Worm (Caenorhabditis elegans) whole organism, L1 larva: Measurements from ENCODE around the gene C16B8.4.

Source experiments
- Y116A8C.19 ChIP-seq: sonication (generic microtip); optimal IDR thresholded peaks from 2 replicates; lab custom pipeline; 2016; ENCODE audit warnings: missing compliant biosample characterization, missing genetic modification characterization, borderline replicate concordance
- aha-1 ChIP-seq: fragments of 150-350 bp; optimal IDR thresholded peaks from 2 replicates; lab custom pipeline; 2014; ENCODE audit warnings: missing biosample characterization, missing genetic modification characterization
- alr-1 ChIP-seq: fragments of 200-800 bp; sonication (Bioruptor generic); optimal IDR thresholded peaks from 2 replicates; lab custom pipeline; 2018; ENCODE audit warnings: borderline replicate concordance, mild to moderate bottlenecking, missing genetic modification characterization, missing compliant biosample characterization
- ceh-63 ChIP-seq: fragments of 200-800 bp; sonication (Bioruptor generic); optimal IDR thresholded peaks from 2 replicates; lab custom pipeline; 2018; ENCODE audit warnings: mild to moderate bottlenecking, missing genetic modification characterization, missing compliant biosample characterization
- ceh-88 ChIP-seq: fragments of 200-800 bp; sonication (Bioruptor generic); IDR thresholded peaks from 2 replicates; pipeline ENCODE4 v1.3.6; 2022; ENCODE audit warnings: missing genetic modification characterization, missing compliant biosample characterization
- ceh-90 ChIP-seq: sonication (generic microtip); optimal IDR thresholded peaks from 2 replicates; lab custom pipeline; 2016; ENCODE audit warnings: missing genetic modification characterization, missing compliant biosample characterization
- ces-1 ChIP-seq: fragments of 150-350 bp; optimal IDR thresholded peaks from 2 replicates; lab custom pipeline; 2014; ENCODE audit warnings: missing biosample characterization, missing genetic modification reagents, missing genetic modification characterization
- dpl-1 ChIP-seq, 3 experiments: fragments of 150-350 bp in 2 of 3; sonication (generic microtip) in 1 of 3; optimal IDR thresholded peaks; 2 replicates each; lab custom pipeline; 2014 to 2017; ENCODE audit warnings: missing biosample characterization in 3 of 3, missing genetic modification characterization in 3 of 3, missing genetic modification reagents in 3 of 3
- dsc-1 ChIP-seq: sonication (generic microtip); optimal IDR thresholded peaks from 2 replicates; lab custom pipeline; 2016; ENCODE audit warnings: mild to moderate bottlenecking, missing genetic modification characterization, missing compliant biosample characterization
- efl-1 ChIP-seq, 4 experiments: fragments of 150-350 bp; optimal IDR thresholded peaks in 3 of 4; peaks in 1 of 4; 1 replicate in 1 of 4; 2 replicates in 3 of 4; lab custom pipeline; 2014; ENCODE audit warnings: missing biosample characterization in 2 of 4, missing genetic modification characterization in 2 of 4, missing genetic modification reagents in 2 of 4
- efl-3 ChIP-seq: fragments of 200-800 bp; sonication (Bioruptor generic); optimal IDR thresholded peaks from 2 replicates; lab custom pipeline; 2018; ENCODE audit warnings: mild to moderate bottlenecking, missing genetic modification characterization, missing compliant biosample characterization
- egl-13 ChIP-seq: sonication (generic microtip); optimal IDR thresholded peaks from 2 replicates; lab custom pipeline; 2016; ENCODE audit warnings: missing genotype, missing genetic modification reagents, missing genetic modification characterization, missing compliant biosample characterization
- egl-27 ChIP-seq, 2 experiments: fragments of 150-350 bp in 1 of 2; sonication (generic microtip); optimal IDR thresholded peaks; 3 replicates each; lab custom pipeline; 2017 to 2018; ENCODE audit warnings: missing biosample characterization in 2 of 2, missing genetic modification characterization in 2 of 2, missing genetic modification reagents in 2 of 2
- ets-5 ChIP-seq: fragments of 200-800 bp; sonication (Bioruptor generic); IDR thresholded peaks from 2 replicates; pipeline ENCODE4 v1.3.6; 2022; ENCODE audit warnings: missing genetic modification characterization, missing compliant biosample characterization
- fkh-10 ChIP-seq: sonication (generic microtip); optimal IDR thresholded peaks from 2 replicates; lab custom pipeline; 2017; ENCODE audit warnings: missing biosample characterization, missing genetic modification reagents, missing genetic modification characterization
- fkh-4 ChIP-seq: sonication (generic microtip); optimal IDR thresholded peaks from 2 replicates; lab custom pipeline; 2016; ENCODE audit warnings: missing compliant biosample characterization, missing genetic modification characterization, borderline replicate concordance
- fkh-8 ChIP-seq: sonication (generic microtip); optimal IDR thresholded peaks from 2 replicates; lab custom pipeline; 2016; ENCODE audit warnings: mild to moderate bottlenecking, missing genetic modification characterization, missing compliant biosample characterization
- grh-1 ChIP-seq: fragments of 200-800 bp; sonication (Bioruptor generic); IDR thresholded peaks from 2 replicates; pipeline ENCODE4 v1.3.6; 2022; ENCODE audit warnings: missing genetic modification reagents, missing genetic modification characterization, missing compliant biosample characterization
- hlh-17 ChIP-seq: fragments of 200-800 bp; sonication (Bioruptor generic); optimal IDR thresholded peaks from 2 replicates; lab custom pipeline; 2018; ENCODE audit warnings: missing genetic modification characterization, mild to moderate bottlenecking, missing compliant biosample characterization, moderate library complexity, borderline replicate concordance
- hpl-2 ChIP-seq: fragments of 150-350 bp; optimal IDR thresholded peaks from 2 replicates; lab custom pipeline; 2014; ENCODE audit warnings: missing biosample characterization, missing genetic modification reagents, missing genetic modification characterization
- irx-1 ChIP-seq: sonication (generic microtip); optimal IDR thresholded peaks from 2 replicates; lab custom pipeline; 2016; ENCODE audit warnings: missing genetic modification characterization, missing compliant biosample characterization
- isw-1 ChIP-seq: fragments of 200-800 bp; sonication (Bioruptor generic); IDR thresholded peaks from 2 replicates; pipeline ENCODE4 v1.3.6; 2022; ENCODE audit warnings: missing genetic modification characterization, missing compliant biosample characterization
- lin-14 ChIP-seq: fragments of 200-800 bp; sonication (Bioruptor generic); optimal IDR thresholded peaks from 2 replicates; lab custom pipeline; 2018; ENCODE audit warnings: mild to moderate bottlenecking, missing genetic modification characterization, moderate library complexity, missing compliant biosample characterization
- lin-15B ChIP-seq: fragments of 150-350 bp; sonication (generic microtip); optimal IDR thresholded peaks from 3 replicates; lab custom pipeline; 2014; ENCODE audit warnings: missing biosample characterization, missing genetic modification characterization
- lin-35 ChIP-seq, 2 experiments: fragments of 150-350 bp; optimal IDR thresholded peaks; 2 replicates each; lab custom pipeline; 2014; ENCODE audit warnings: missing biosample characterization in 2 of 2, missing genetic modification characterization in 2 of 2, missing genetic modification reagents in 2 of 2
- lsy-2 ChIP-seq, 2 experiments: fragments of 150-350 bp; optimal IDR thresholded peaks; 2 replicates each; lab custom pipeline; 2014; ENCODE audit warnings: missing biosample characterization in 2 of 2, missing genetic modification characterization in 2 of 2
- mdl-1 ChIP-seq, 2 experiments: fragments of 150-350 bp; optimal IDR thresholded peaks; 2 replicates each; lab custom pipeline; 2014 to 2017; ENCODE audit warnings: missing biosample characterization in 2 of 2, missing genetic modification characterization in 2 of 2, inconsistent platforms in 1 of 2
- mef-2 ChIP-seq: fragments of 150-350 bp; optimal IDR thresholded peaks from 2 replicates; lab custom pipeline; 2014; ENCODE audit warnings: missing biosample characterization, missing genetic modification characterization
- mep-1 ChIP-seq: fragments of 150-350 bp; optimal IDR thresholded peaks from 2 replicates; lab custom pipeline; 2014; ENCODE audit warnings: missing biosample characterization, missing genetic modification characterization
- nhr-12 ChIP-seq: sonication (generic microtip); optimal IDR thresholded peaks from 2 replicates; lab custom pipeline; 2017; ENCODE audit warnings: missing biosample characterization, missing genetic modification characterization
- nhr-19 ChIP-seq: fragments of 200-800 bp; sonication (Bioruptor generic); conservative IDR thresholded peaks from 2 replicates; pipeline ENCODE4 v1.3.6; 2022; ENCODE audit warnings: missing genetic modification characterization, missing compliant biosample characterization
- nhr-237 ChIP-seq: fragments of 150-350 bp; optimal IDR thresholded peaks from 2 replicates; lab custom pipeline; 2014; ENCODE audit warnings: missing biosample characterization, missing genetic modification characterization
- nhr-47 ChIP-seq: sonication (generic microtip); optimal IDR thresholded peaks from 2 replicates; lab custom pipeline; 2016; ENCODE audit warnings: mild to moderate bottlenecking, missing genetic modification characterization, moderate library complexity, missing compliant biosample characterization
- nhr-71 ChIP-seq: sonication (generic microtip); optimal IDR thresholded peaks from 2 replicates; lab custom pipeline; 2016; ENCODE audit warnings: mild to moderate bottlenecking, missing genetic modification characterization, moderate library complexity, missing compliant biosample characterization
- nhr-76 ChIP-seq: sonication (generic microtip); optimal IDR thresholded peaks from 2 replicates; lab custom pipeline; 2017; ENCODE audit warnings: missing biosample characterization, missing genetic modification characterization
- nhr-85 ChIP-seq: sonication (generic microtip); peaks from one replicate; lab custom pipeline; 2016; ENCODE audit warnings: missing genetic modification characterization, inconsistent platforms, missing compliant biosample characterization
- pag-3 ChIP-seq: sonication (generic microtip); optimal IDR thresholded peaks from 2 replicates; lab custom pipeline; 2017; ENCODE audit warnings: missing genetic modification characterization, mild to moderate bottlenecking, missing compliant biosample characterization, antibody characterized with exemption, borderline replicate concordance; ENCODE audit not compliant: insufficient read depth
- pqm-1 ChIP-seq: sonication (generic microtip); optimal IDR thresholded peaks from 3 replicates; lab custom pipeline; 2017; ENCODE audit warnings: missing biosample characterization, missing genetic modification characterization
- rnt-1 ChIP-seq: sonication (generic microtip); optimal IDR thresholded peaks from 2 replicates; lab custom pipeline; 2016; ENCODE audit warnings: mild to moderate bottlenecking, missing genetic modification characterization, moderate library complexity, missing compliant biosample characterization
- snpc-4 ChIP-seq: fragments of 150-350 bp; optimal IDR thresholded peaks from 2 replicates; lab custom pipeline; 2014; ENCODE audit warnings: missing biosample characterization, missing genetic modification characterization
- sox-4 ChIP-seq: sonication (generic microtip); optimal IDR thresholded peaks from 2 replicates; lab custom pipeline; 2016; ENCODE audit warnings: missing genetic modification characterization, missing compliant biosample characterization
- tbx-2 ChIP-seq: sonication (generic microtip); optimal IDR thresholded peaks from 2 replicates; lab custom pipeline; 2016; ENCODE audit warnings: missing genetic modification characterization, missing compliant biosample characterization
- tlp-1 ChIP-seq: fragments of 150-350 bp; optimal IDR thresholded peaks from 2 replicates; lab custom pipeline; 2014; ENCODE audit warnings: missing biosample characterization, missing genetic modification characterization
- unc-30 ChIP-seq: sonication (generic microtip); optimal IDR thresholded peaks from 2 replicates; lab custom pipeline; 2017; ENCODE audit warnings: missing biosample characterization, missing genetic modification characterization
- unc-86 ChIP-seq: sonication (generic microtip); optimal IDR thresholded peaks from 2 replicates; lab custom pipeline; 2016; ENCODE audit warnings: missing genetic modification characterization, missing compliant biosample characterization
- unc-98 ChIP-seq: fragments of 200-800 bp; sonication (Bioruptor generic); IDR thresholded peaks from 2 replicates; pipeline ENCODE4 v1.3.6; 2022; ENCODE audit warnings: missing genetic modification characterization, missing compliant biosample characterization
- vab-15 ChIP-seq: sonication (generic microtip); optimal IDR thresholded peaks from 2 replicates; lab custom pipeline; 2017; ENCODE audit warnings: missing genotype, mild to moderate bottlenecking, missing genetic modification characterization, missing compliant biosample characterization
- xbp-1 ChIP-seq: sonication (generic microtip); optimal IDR thresholded peaks from 2 replicates; lab custom pipeline; 2016; ENCODE audit warnings: missing genetic modification characterization, missing compliant biosample characterization
- zip-4 ChIP-seq: fragments of 200-800 bp; sonication (Bioruptor generic); optimal IDR thresholded peaks from 2 replicates; lab custom pipeline; 2018; ENCODE audit warnings: mild to moderate bottlenecking, missing genetic modification characterization, moderate library complexity, missing compliant biosample characterization
- ztf-11 ChIP-seq, 2 experiments: sonication (generic microtip); optimal IDR thresholded peaks; 2 replicates each; lab custom pipeline; 2016 to 2017; ENCODE audit warnings: missing genetic modification characterization in 2 of 2, missing biosample characterization in 1 of 2, missing compliant biosample characterization in 1 of 2
- ztf-4 ChIP-seq: fragments of 150-350 bp; optimal IDR thresholded peaks from 2 replicates; lab custom pipeline; 2014; ENCODE audit warnings: missing biosample characterization, missing genetic modification characterization

C16B8.4 gene

DNA sequence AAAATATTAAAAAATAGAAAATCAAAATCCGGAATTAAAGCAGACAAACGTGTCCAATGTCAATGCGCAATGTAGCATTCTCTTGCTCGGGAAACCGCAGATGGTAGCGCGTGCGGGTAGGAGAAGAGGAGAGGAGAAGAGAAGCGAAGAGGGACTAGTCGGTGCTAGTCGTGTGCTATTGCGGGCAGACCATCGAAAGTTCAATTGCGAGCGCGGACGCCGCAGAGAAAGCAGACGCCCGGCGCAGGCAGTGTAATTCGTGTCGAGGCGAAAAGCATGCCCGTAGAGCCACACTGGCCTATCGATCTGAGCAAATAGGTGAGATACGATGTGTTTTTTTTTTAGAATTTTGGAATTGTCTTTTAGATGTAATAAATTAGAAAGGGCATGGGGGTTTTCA is 27.8 kb downstream of the C16B8.4 start (continued):
- TF ChIP-seq unc-86 (tag; lab: Kevin White, UChicago): peak; percentile 41
- TF ChIP-seq nhr-237 (tag; lab: Kevin White, UChicago): no peak
- no peak for TF ChIP-seq nhr-76 (tag; lab: Kevin White, UChicago)
- no peak for TF ChIP-seq nhr-85 (tag; lab: Kevin White, UChicago)
- no peak for TF ChIP-seq Y116A8C.19 (tag; lab: Kevin White, UChicago)
- TF ChIP-seq nhr-71 (tag; lab: Kevin White, UChicago): peak; percentile 60
- TF ChIP-seq aha-1 (tag; lab: Kevin White, UChicago): no peak
- TF ChIP-seq efl-3 (GFP tag; lab: Kevin White, UChicago): no peak
- peak; percentile 59 for TF ChIP-seq tbx-2 (tag; lab: Kevin White, UChicago)
- TF ChIP-seq efl-1 (optimal IDR thresholded peaks at IDR 0.05; lab: Kevin White, UChicago): peak in 1 of 2 experiments; percentile 2
- no peak for TF ChIP-seq efl-1 (GFP tag; optimal IDR thresholded peaks at IDR 0.05 in 1 of 2; lab: Kevin White, UChicago)
- no peak for TF ChIP-seq ceh-88
- TF ChIP-seq zip-4 (GFP tag; lab: Kevin White, UChicago): no peak
- TF ChIP-seq nhr-12 (tag; lab: Kevin White, UChicago): no peak
- TF ChIP-seq dpl-1 (GFP tag; optimal IDR thresholded peaks at IDR 0.05; lab: Kevin White, UChicago): no peak
- TF ChIP-seq nhr-19 (GFP tag; lab: Robert Waterston, UW): no peak
- TF ChIP-seq tlp-1 (tag; lab: Kevin White, UChicago): no peak
- no peak for TF ChIP-seq hpl-2 (GFP tag; lab: Kevin White, UChicago)
- TF ChIP-seq lin-35 (GFP tag; optimal IDR thresholded peaks at IDR 0.05; lab: Kevin White, UChicago): peak in 1 of 2 experiments; percentile 26
- TF ChIP-seq ceh-90: no peak
- TF ChIP-seq egl-13: peak; percentile 19
- no peak for TF ChIP-seq grh-1
- TF ChIP-seq nhr-47 (tag; lab: Kevin White, UChicago): peak; percentile 48
- no peak for TF ChIP-seq snpc-4
- TF ChIP-seq ztf-4 (tag; lab: Kevin White, UChicago): no peak
- TF ChIP-seq unc-30: no peak
- TF ChIP-seq vab-15: no peak
- peak in 1 of 2 experiments; percentile 44 for TF ChIP-seq lsy-2 (tag; optimal IDR thresholded peaks at IDR 0.05; lab: Kevin White, UChicago)
- TF ChIP-seq ztf-11 (tag; optimal IDR thresholded peaks at IDR 0.05; lab: Kevin White, UChicago): peak in 1 of 2 experiments; percentile 45
- no peak for TF ChIP-seq unc-98
- TF ChIP-seq alr-1 (tag; lab: Kevin White, UChicago): no peak
- no peak for TF ChIP-seq isw-1 (GFP tag; lab: Robert Waterston, UW)
- TF ChIP-seq xbp-1 (tag; lab: Kevin White, UChicago): peak; percentile 30
- no peak for TF ChIP-seq mef-2 (tag; lab: Kevin White, UChicago)
- TF ChIP-seq ceh-63 (GFP tag; lab: Kevin White, UChicago): no peak
- TF ChIP-seq sox-4 (tag; lab: Kevin White, UChicago): no peak
- no peak for TF ChIP-seq hlh-17 (GFP tag; lab: Kevin White, UChicago)
- TF ChIP-seq mep-1 (tag; lab: Kevin White, UChicago): peak; percentile 14
- no peak for TF ChIP-seq pag-3 (tag; lab: Kevin White, UChicago)
- TF ChIP-seq, all 84 proteins: peak for 29

DNA sequence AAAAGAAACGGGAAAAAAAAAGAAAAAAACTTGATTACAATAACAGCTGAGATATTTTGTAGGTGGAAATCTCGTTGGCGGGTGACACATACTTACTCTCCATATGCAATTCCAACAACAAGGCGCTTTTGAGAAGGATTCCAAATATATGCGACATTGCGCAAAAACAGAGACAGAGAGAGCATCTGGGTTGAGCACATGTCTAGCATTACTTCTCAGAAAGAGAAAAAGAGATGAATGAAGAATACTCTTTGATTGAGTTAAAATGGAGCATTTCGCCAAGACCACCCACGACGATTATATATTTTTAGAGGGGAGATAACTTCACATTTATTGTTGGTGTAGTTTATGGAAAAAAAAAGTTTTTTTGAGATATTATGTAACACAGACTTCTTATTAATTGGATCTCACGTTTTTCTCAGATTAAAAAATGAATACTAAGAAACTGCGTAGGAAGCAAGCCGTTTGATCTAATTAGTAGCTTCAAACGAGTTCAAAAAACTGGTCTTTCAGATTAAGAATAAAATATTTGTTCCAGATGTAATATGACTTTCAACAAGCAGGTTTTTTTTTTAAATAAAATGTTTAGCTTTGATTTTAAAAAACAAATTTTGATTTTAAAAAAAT is 28.4 kb downstream of the C16B8.4 start:
- TF ChIP-seq ztf-4 (tag; lab: Kevin White, UChicago) (no peak), dsc-1 (tag; lab: Kevin White, UChicago) (peak; percentile 97), lin-14 (GFP tag; lab: Kevin White, UChicago) (peak; percentile 65), fkh-10 (peak; percentile 18), rnt-1 (tag; lab: Kevin White, UChicago) (no peak), egl-27 (tag; optimal IDR thresholded peaks at IDR 0.05; lab: Kevin White, UChicago) (no peak), fkh-8 (peak; percentile 75), ets-5 (GFP tag; lab: Robert Waterston, UW) (no peak), lin-15B (no peak), mdl-1 (tag; optimal IDR thresholded peaks at IDR 0.05; lab: Kevin White, UChicago) (no peak), isw-1 (GFP tag; lab: Robert Waterston, UW) (no peak), irx-1 (tag; lab: Kevin White, UChicago) (no peak), fkh-4 (peak; percentile 31), lsy-2 (tag; optimal IDR thresholded peaks at IDR 0.05; lab: Kevin White, UChicago) (no peak), pqm-1 (no peak), ces-1 (GFP tag; lab: Kevin White, UChicago) (no peak), nhr-71 (tag; lab: Kevin White, UChicago) (peak; percentile 63), nhr-85 (tag; lab: Kevin White, UChicago) (no peak), nhr-47 (tag; lab: Kevin White, UChicago) (peak; percentile 50), mef-2 (tag; lab: Kevin White, UChicago) (peak; percentile 40)
